Fruit fly (Drosophila melanogaster) whole organism, prepupa: ENCODE results near the gene CG13028.

Experiments used
- Blimp-1 ChIP-seq: fragments of 200-800 bp; sonication (Bioruptor generic); optimal IDR thresholded peaks from 3 replicates; lab custom pipeline; 2017; ENCODE audit warnings: missing biosample characterization, missing genetic modification characterization, mild to moderate bottlenecking, moderate library complexity, missing genetic modification reagents
- CG11294 ChIP-seq: fragments of 200-800 bp; sonication (Bioruptor generic); IDR thresholded peaks from 2 replicates; pipeline ENCODE4 v1.3.6; 2022; ENCODE audit warnings: missing biosample characterization, missing genetic modification characterization
- CG11762 ChIP-seq: fragments of 200-800 bp; sonication (Bioruptor generic); optimal IDR thresholded peaks from 3 replicates; lab custom pipeline; 2016; ENCODE audit warnings: missing biosample characterization, missing genetic modification characterization; ENCODE audit not compliant: insufficient read depth
- CG11902 ChIP-seq: fragments of 200-800 bp; sonication (Bioruptor generic); optimal IDR thresholded peaks from 3 replicates; lab custom pipeline; 2016; ENCODE audit warnings: missing biosample characterization, missing genetic modification characterization
- CG15336 ChIP-seq: fragments of 200-800 bp; sonication (Bioruptor generic); IDR thresholded peaks from 2 replicates; pipeline ENCODE4 v1.3.6; 2022; ENCODE audit warnings: missing biosample characterization, missing genetic modification characterization
- CG1621 ChIP-seq: fragments of 200-800 bp; sonication (Bioruptor generic); optimal IDR thresholded peaks from 3 replicates; lab custom pipeline; 2018; ENCODE audit warnings: missing biosample characterization, mild to moderate bottlenecking, missing genetic modification characterization
- CG16779 ChIP-seq: fragments of 200-800 bp; sonication (Bioruptor generic); optimal IDR thresholded peaks from 3 replicates; lab custom pipeline; 2017; ENCODE audit warnings: missing biosample characterization, mild to moderate bottlenecking, missing genetic modification characterization
- CG32006 ChIP-seq: fragments of 200-800 bp; sonication (Bioruptor generic); optimal IDR thresholded peaks from 3 replicates; lab custom pipeline; 2017; ENCODE audit warnings: missing biosample characterization, mild to moderate bottlenecking, missing genetic modification characterization
- CG34406 ChIP-seq: fragments of 200-800 bp; sonication (Bioruptor generic); optimal IDR thresholded peaks from 3 replicates; lab custom pipeline; 2016; ENCODE audit warnings: missing biosample characterization, missing genetic modification characterization
- CG3919 ChIP-seq: fragments of 200-800 bp; sonication (Bioruptor generic); optimal IDR thresholded peaks from 3 replicates; lab custom pipeline; 2016; ENCODE audit warnings: missing biosample characterization, missing genetic modification characterization
- CG4318 ChIP-seq: fragments of 200-800 bp; sonication (Bioruptor generic); optimal IDR thresholded peaks from 3 replicates; lab custom pipeline; 2017; ENCODE audit warnings: missing biosample characterization, mild to moderate bottlenecking, missing genetic modification characterization
- CG6163 ChIP-seq: fragments of 200-800 bp; sonication (Bioruptor generic); IDR thresholded peaks from 3 replicates; pipeline ENCODE4 v1.3.6; 2022; ENCODE audit warnings: missing biosample characterization, missing genetic modification characterization
- CG6792 ChIP-seq: fragments of 200-800 bp; sonication (Bioruptor generic); optimal IDR thresholded peaks from 3 replicates; lab custom pipeline; 2016; ENCODE audit warnings: missing biosample characterization, missing genetic modification characterization
- CG6808 ChIP-seq: fragments of 200-800 bp; sonication (Bioruptor generic); optimal IDR thresholded peaks from 3 replicates; lab custom pipeline; 2017; ENCODE audit warnings: missing biosample characterization, missing genetic modification characterization, mild to moderate bottlenecking, moderate library complexity, missing genetic modification reagents
- CG6854 ChIP-seq: fragments of 200-800 bp; sonication (Bioruptor generic); optimal IDR thresholded peaks from 2 replicates; lab custom pipeline; 2017; ENCODE audit warnings: missing biosample characterization, mild to moderate bottlenecking, missing genetic modification characterization
- CG7368 ChIP-seq: fragments of 200-800 bp; sonication (Bioruptor generic); optimal IDR thresholded peaks from 3 replicates; lab custom pipeline; 2016; ENCODE audit warnings: missing biosample characterization, missing genetic modification characterization
- CG8319 ChIP-seq: fragments of 200-800 bp; sonication (Bioruptor generic); optimal IDR thresholded peaks from 3 replicates; lab custom pipeline; 2016; ENCODE audit warnings: missing biosample characterization, missing genetic modification characterization
- CG8632 ChIP-seq: fragments of 200-800 bp; sonication (Bioruptor generic); optimal IDR thresholded peaks from 3 replicates; lab custom pipeline; 2016; ENCODE audit warnings: missing biosample characterization, missing genetic modification characterization
- CG9139 ChIP-seq: fragments of 200-800 bp; sonication (Bioruptor generic); optimal IDR thresholded peaks from 3 replicates; lab custom pipeline; 2017; ENCODE audit warnings: missing biosample characterization, mild to moderate bottlenecking, missing genetic modification characterization
- Eip75B ChIP-seq: fragments of 200-800 bp; sonication (Bioruptor generic); optimal IDR thresholded peaks from 3 replicates; lab custom pipeline; 2016; ENCODE audit warnings: missing biosample characterization, missing genetic modification characterization
- Eip78C ChIP-seq: fragments of 200-800 bp; sonication (Bioruptor generic); peaks from one replicate; lab custom pipeline; 2016; ENCODE audit warnings: missing biosample characterization, missing genetic modification characterization
- Eip93F ChIP-seq: fragments of 200-800 bp; sonication (Bioruptor generic); optimal IDR thresholded peaks from 2 replicates; lab custom pipeline; 2016; ENCODE audit warnings: missing biosample characterization, mild to moderate bottlenecking, missing genetic modification characterization
- Ets21C ChIP-seq: fragments of 200-800 bp; sonication (Bioruptor generic); optimal IDR thresholded peaks from 3 replicates; lab custom pipeline; 2016; ENCODE audit warnings: missing biosample characterization, missing genetic modification characterization
- Ets96B ChIP-seq: fragments of 200-800 bp; optimal IDR thresholded peaks from 2 replicates; lab custom pipeline; 2019; ENCODE audit warnings: missing biosample characterization, mild to moderate bottlenecking, missing genetic modification characterization, moderate library complexity
- Gug ChIP-seq: fragments of 200-800 bp; sonication (Bioruptor generic); IDR thresholded peaks from 2 replicates; pipeline ENCODE4 v1.3.6; 2022; ENCODE audit warnings: missing biosample characterization, missing genetic modification characterization
- Hr39 ChIP-seq: fragments of 200-800 bp; sonication (Bioruptor generic); optimal IDR thresholded peaks from 2 replicates; lab custom pipeline; 2016; ENCODE audit warnings: missing biosample characterization, missing genetic modification characterization
- Hr4 ChIP-seq: fragments of 200-800 bp; sonication (Bioruptor generic); optimal IDR thresholded peaks from 3 replicates; lab custom pipeline; 2016; ENCODE audit warnings: missing biosample characterization, missing genetic modification characterization
- Met ChIP-seq: fragments of 200-800 bp; sonication (Bioruptor generic); optimal IDR thresholded peaks from 3 replicates; lab custom pipeline; 2016; ENCODE audit warnings: missing biosample characterization, missing genetic modification characterization
- OdsH ChIP-seq: fragments of 200-800 bp; sonication (Bioruptor generic); optimal IDR thresholded peaks from 3 replicates; lab custom pipeline; 2016; ENCODE audit warnings: missing biosample characterization, missing genetic modification characterization
- Sox102F ChIP-seq: fragments of 200-800 bp; sonication (Bioruptor generic); optimal IDR thresholded peaks from 2 replicates; lab custom pipeline; 2016; ENCODE audit warnings: missing biosample characterization, mild to moderate bottlenecking, missing genetic modification characterization
- Sox14 ChIP-seq: fragments of 200-800 bp; sonication (Bioruptor generic); optimal IDR thresholded peaks from 3 replicates; lab custom pipeline; 2016; ENCODE audit warnings: missing biosample characterization, missing genetic modification characterization
- Sox15 ChIP-seq: fragments of 200-800 bp; sonication (Bioruptor generic); optimal IDR thresholded peaks from 3 replicates; lab custom pipeline; 2016; ENCODE audit warnings: missing biosample characterization, missing genetic modification characterization
- cyc ChIP-seq: fragments of 200-800 bp; sonication (Bioruptor generic); optimal IDR thresholded peaks from 3 replicates; lab custom pipeline; 2016; ENCODE audit warnings: missing biosample characterization, missing genetic modification characterization
- dac ChIP-seq: fragments of 200-800 bp; sonication (Bioruptor generic); optimal IDR thresholded peaks from 2 replicates; lab custom pipeline; 2017; ENCODE audit warnings: missing biosample characterization, mild to moderate bottlenecking, missing genetic modification characterization
- dsx ChIP-seq: fragments of 200-800 bp; optimal IDR thresholded peaks from 3 replicates; lab custom pipeline; 2019; ENCODE audit warnings: missing biosample characterization, mild to moderate bottlenecking, missing genetic modification characterization, moderate library complexity; ENCODE audit not compliant: poor library complexity, severe bottlenecking
- esn ChIP-seq: fragments of 200-800 bp; sonication (Bioruptor generic); optimal IDR thresholded peaks from 2 replicates; lab custom pipeline; 2016; ENCODE audit warnings: missing biosample characterization, mild to moderate bottlenecking, missing genetic modification characterization, moderate library complexity
- fd85E ChIP-seq: fragments of 200-800 bp; sonication (Bioruptor generic); optimal IDR thresholded peaks from 3 replicates; lab custom pipeline; 2016; ENCODE audit warnings: missing biosample characterization, missing genetic modification characterization
- fkh ChIP-seq: fragments of 200-800 bp; sonication (Bioruptor generic); optimal IDR thresholded peaks from 3 replicates; lab custom pipeline; 2017; ENCODE audit warnings: missing biosample characterization, mild to moderate bottlenecking, missing genetic modification characterization, moderate library complexity
- lz ChIP-seq: fragments of 200-800 bp; sonication (Bioruptor generic); optimal IDR thresholded peaks from 3 replicates; lab custom pipeline; 2016; ENCODE audit warnings: missing biosample characterization, missing genetic modification characterization
- pdm3 ChIP-seq: fragments of 200-800 bp; sonication (Bioruptor generic); optimal IDR thresholded peaks from 3 replicates; lab custom pipeline; 2016; ENCODE audit warnings: missing biosample characterization, missing genetic modification characterization
- salr ChIP-seq, 2 experiments: fragments of 200-800 bp; sonication (Bioruptor generic); optimal IDR thresholded peaks; 3 replicates each; lab custom pipeline; 2016 to 2018; ENCODE audit warnings: missing biosample characterization in 2 of 2, missing genetic modification characterization in 2 of 2, mild to moderate bottlenecking in 1 of 2
- spab ChIP-seq: fragments of 200-800 bp; sonication (Bioruptor generic); optimal IDR thresholded peaks from 2 replicates; lab custom pipeline; 2017; ENCODE audit warnings: missing biosample characterization, mild to moderate bottlenecking, missing genetic modification characterization, missing genetic modification reagents
- ss ChIP-seq, 2 experiments: fragments of 200-800 bp; sonication (Bioruptor generic); optimal IDR thresholded peaks; 2 replicates in 1 of 2; 3 replicates in 1 of 2; lab custom pipeline; 2017 to 2018; ENCODE audit warnings: mild to moderate bottlenecking in 2 of 2, missing biosample characterization in 2 of 2, missing genetic modification characterization in 2 of 2, moderate library complexity in 1 of 2
- svp ChIP-seq: fragments of 200-800 bp; sonication (Bioruptor generic); peaks from one replicate; lab custom pipeline; 2016; ENCODE audit warnings: missing biosample characterization, missing genetic modification characterization
- vri ChIP-seq: fragments of 200-800 bp; sonication (Bioruptor generic); optimal IDR thresholded peaks from 3 replicates; lab custom pipeline; 2016; ENCODE audit warnings: missing biosample characterization, mild to moderate bottlenecking, missing genetic modification characterization

The CG13028 gene

dm6 chr3L:16969652-16970109, 46.6 kb downstream of the CG13028 start, which contains the start of gene Exn (continued):
- TF ChIP-seq dac (GFP tag; lab: Kevin White, UChicago) = no peak
- TF ChIP-seq Sox15 (GFP tag; lab: Kevin White, UChicago) = no peak
- no peak for TF ChIP-seq Ets21C
- TF ChIP-seq CG32006 (GFP tag; lab: Kevin White, UChicago) = no peak
- peak; percentile 35; the same call in 1 of the 2 replicates for TF ChIP-seq CG15336 (GFP tag; lab: Robert Waterston, UW)
- TF ChIP-seq fd85E (GFP tag; lab: Kevin White, UChicago) = no peak
- peak; percentile 17 for TF ChIP-seq CG11762 (GFP tag; lab: Kevin White, UChicago)
- TF ChIP-seq fkh (GFP tag; lab: Kevin White, UChicago) = peak; percentile 78
- no peak for TF ChIP-seq Sox102F (GFP tag; lab: Kevin White, UChicago)
- no peak for TF ChIP-seq CG16779 (tag; lab: Kevin White, UChicago)
- peak; percentile 71; the same call in 2 of the 3 replicates for TF ChIP-seq CG6163 (GFP tag; lab: Robert Waterston, UW)
- peak; percentile 35 for TF ChIP-seq CG8632 (GFP tag; lab: Kevin White, UChicago)
- TF ChIP-seq salr (GFP tag; optimal IDR thresholded peaks at IDR 0.05; lab: Kevin White, UChicago) = no peak
- no peak for TF ChIP-seq CG3919 (GFP tag; lab: Kevin White, UChicago)
- no peak for TF ChIP-seq CG4318 (GFP tag; lab: Kevin White, UChicago)
- TF ChIP-seq CG1621 (tag; lab: Kevin White, UChicago) = peak; percentile 96
- TF ChIP-seq CG6808 (GFP tag; lab: Kevin White, UChicago) = peak; percentile 9
- peak; percentile 55 for TF ChIP-seq CG7368 (GFP tag; lab: Kevin White, UChicago)
- no peak for TF ChIP-seq pdm3 (GFP tag; lab: Kevin White, UChicago)
- TF ChIP-seq CG11294 = no peak
- TF ChIP-seq cyc (GFP tag; lab: Kevin White, UChicago) = no peak
- TF ChIP-seq spab (GFP tag; lab: Kevin White, UChicago) = no peak
- no peak for TF ChIP-seq Sox14 (GFP tag; lab: Kevin White, UChicago)
- no peak for TF ChIP-seq CG9139 (GFP tag; lab: Kevin White, UChicago)
- TF ChIP-seq Eip78C (GFP tag; lab: Kevin White, UChicago) = peak; percentile 85
- TF ChIP-seq dsx (GFP tag; lab: Kevin White, UChicago) = peak; percentile 16
- TF ChIP-seq CG8319 = peak; percentile 13
- no peak for TF ChIP-seq CG11902 (GFP tag; lab: Kevin White, UChicago)
- TF ChIP-seq OdsH (GFP tag; lab: Kevin White, UChicago) = no peak

- TF ChIP-seq Eip78C (GFP tag; lab: Kevin White, UChicago) (peak; percentile 35), esn (GFP tag; lab: Kevin White, UChicago) (peak; percentile 10), lz (no peak), OdsH (GFP tag; lab: Kevin White, UChicago) (peak; percentile 17), CG11294 (no peak), Gug (no peak), CG11902 (GFP tag; lab: Kevin White, UChicago) (no peak), svp (GFP tag; lab: Kevin White, UChicago) (peak; percentile 61), CG1621 (tag; lab: Kevin White, UChicago) (no peak), CG6808 (GFP tag; lab: Kevin White, UChicago) (no peak), Ets96B (tag; lab: Kevin White, UChicago) (peak; percentile 16), CG4318 (GFP tag; lab: Kevin White, UChicago) (no peak), spab (GFP tag; lab: Kevin White, UChicago) (peak; percentile 18), CG6792 (GFP tag; lab: Kevin White, UChicago) (peak; percentile 2), fd85E (GFP tag; lab: Kevin White, UChicago) (no peak), CG6854 (no peak), ss (GFP tag; optimal IDR thresholded peaks at IDR 0.05; lab: Kevin White, UChicago) (no peak), Eip75B (no peak), pdm3 (GFP tag; lab: Kevin White, UChicago) (no peak), CG15336 (GFP tag; lab: Robert Waterston, UW) (peak; percentile 35; the same call in 1 of the 2 replicates), Hr4 (GFP tag; lab: Kevin White, UChicago) (peak; percentile 3), salr (GFP tag; optimal IDR thresholded peaks at IDR 0.05; lab: Kevin White, UChicago) (no peak), vri (no peak), CG6163 (GFP tag; lab: Robert Waterston, UW) (no peak), CG34406 (GFP tag; lab: Kevin White, UChicago) (peak; percentile 54), Eip93F (GFP tag; lab: Kevin White, UChicago) (no peak), Met (GFP tag; lab: Kevin White, UChicago) (no peak), Blimp-1 (GFP tag; lab: Kevin White, UChicago) (no peak), Ets21C (no peak), Hr39 (GFP tag; lab: Kevin White, UChicago) (no peak), CG11762 (GFP tag; lab: Kevin White, UChicago) (no peak), fkh (GFP tag; lab: Kevin White, UChicago) (no peak), Sox15 (GFP tag; lab: Kevin White, UChicago) (no peak), Sox14 (GFP tag; lab: Kevin White, UChicago) (no peak)
These were observed 48.7 kb downstream of the CG13028 start for dm6 chr3L:16971611-16972359.
